Fruit fly (Drosophila melanogaster): ENCODE results near the gene CG31431.

The CG31431 gene

dm6 chr3R:21822562-21822933 is 47.9 kb upstream of the CG31431 start, which contains the start of gene CASK:
TSS of gene CASK (minus strand) at chr3R:21822674.
- no peak for TF ChIP-seq HLH106 (tag; optimal IDR thresholded peaks at IDR 0.05)
- peak; percentile 3 for TF ChIP-seq Hr83 (GFP tag; optimal IDR thresholded peaks at IDR 0.05; ENCODE audit: poor library complexity, severe bottlenecking)
- TF ChIP-seq fru (GFP tag; optimal IDR thresholded peaks at IDR 0.05), result no peak
- peak; percentile 20 for TF ChIP-seq rgr (GFP tag; optimal IDR thresholded peaks at IDR 0.05)
- TF ChIP-seq CrebA (GFP tag; optimal IDR thresholded peaks at IDR 0.05; ENCODE audit: borderline replicate concordance), result no peak
- TF ChIP-seq woc (GFP tag; optimal IDR thresholded peaks at IDR 0.05), result peak; percentile 27
- TF ChIP-seq ey (GFP tag; optimal IDR thresholded peaks at IDR 0.05), result no peak
- no peak for TF ChIP-seq Myc (optimal IDR thresholded peaks at IDR 0.05)
- no peak for TF ChIP-seq dl (GFP tag; optimal IDR thresholded peaks at IDR 0.05; ENCODE audit: insufficient read depth in 1 of 2, partially characterized antibody in 2 of 2)
- no peak for TF ChIP-seq sage (GFP tag; optimal IDR thresholded peaks at IDR 0.05)
- TF ChIP-seq Dfd (GFP tag; optimal IDR thresholded peaks at IDR 0.05), result no peak
- TF ChIP-seq Vsx2 (GFP tag; optimal IDR thresholded peaks at IDR 0.05; ENCODE audit: partially characterized antibody), result no peak
- no peak for TF ChIP-seq Sp1 (GFP tag; optimal IDR thresholded peaks at IDR 0.05)
- TF ChIP-seq brk (GFP tag; optimal IDR thresholded peaks at IDR 0.05), result no peak
- no peak for TF ChIP-seq OdsH (GFP tag; optimal IDR thresholded peaks at IDR 0.05)
- no peak for TF ChIP-seq Dif (GFP tag; optimal IDR thresholded peaks at IDR 0.05; ENCODE audit: partially characterized antibody)
- TF ChIP-seq Jra (GFP tag; optimal IDR thresholded peaks at IDR 0.05), result no peak
- no peak for TF ChIP-seq lola (GFP tag; optimal IDR thresholded peaks at IDR 0.05)
- no peak for TF ChIP-seq CG32264 (GFP tag; optimal IDR thresholded peaks at IDR 0.05)
- TF ChIP-seq Rel (GFP tag; optimal IDR thresholded peaks at IDR 0.05), result no peak
- TF ChIP-seq Rel (tag; optimal IDR thresholded peaks at IDR 0.05), result peak; percentile 8

- TF ChIP-seq woc (GFP tag; optimal IDR thresholded peaks at IDR 0.05), result no peak
- peak; percentile 21 for TF ChIP-seq HLH106 (tag; optimal IDR thresholded peaks at IDR 0.05)
- TF ChIP-seq usp (GFP tag; optimal IDR thresholded peaks at IDR 0.05), result no peak
- TF ChIP-seq Mio (GFP tag; optimal IDR thresholded peaks at IDR 0.05), result no peak
- no peak for TF ChIP-seq fru (GFP tag; optimal IDR thresholded peaks at IDR 0.05)
- TF ChIP-seq sv (GFP tag; optimal IDR thresholded peaks at IDR 0.05), result no peak
- TF ChIP-seq CrebA (GFP tag; optimal IDR thresholded peaks at IDR 0.05; ENCODE audit: borderline replicate concordance), result peak; percentile 33
- no peak for TF ChIP-seq lola (GFP tag; optimal IDR thresholded peaks at IDR 0.05)
- TF ChIP-seq pan (optimal IDR thresholded peaks at IDR 0.05), result no peak
- no peak for TF ChIP-seq GATAd (GFP tag; optimal IDR thresholded peaks at IDR 0.05)
- peak; percentile 37 for TF ChIP-seq CG9705 (GFP tag; optimal IDR thresholded peaks at IDR 0.05)
- TF ChIP-seq rgr (GFP tag; optimal IDR thresholded peaks at IDR 0.05), result no peak
- TF ChIP-seq h (GFP tag; optimal IDR thresholded peaks at IDR 0.05), result peak; percentile 7
- TF ChIP-seq Sp1 (GFP tag; optimal IDR thresholded peaks at IDR 0.05), result peak; percentile 35
- TF ChIP-seq ey (GFP tag; optimal IDR thresholded peaks at IDR 0.05), result no peak
- TF ChIP-seq OdsH (GFP tag; optimal IDR thresholded peaks at IDR 0.05), result peak; percentile 14
- no peak for TF ChIP-seq Hr83 (GFP tag; optimal IDR thresholded peaks at IDR 0.05; ENCODE audit: poor library complexity, severe bottlenecking)
Observed at dm6 chr3R:21823076-21823475, 47.4 kb upstream of the CG31431 start.

dm6 chr3R:21823699-21824406 is 46.6 kb upstream of the CG31431 start:
- TF ChIP-seq Jra (GFP tag; optimal IDR thresholded peaks at IDR 0.05) (no peak), Vsx2 (GFP tag; optimal IDR thresholded peaks at IDR 0.05; ENCODE audit: partially characterized antibody) (no peak), pan (optimal IDR thresholded peaks at IDR 0.05) (no peak), dmrt93B (GFP tag; optimal IDR thresholded peaks at IDR 0.05) (peak; percentile 79), CG32264 (GFP tag; optimal IDR thresholded peaks at IDR 0.05) (no peak), N (GFP tag; optimal IDR thresholded peaks at IDR 0.05) (no peak), foxo (GFP tag; optimal IDR thresholded peaks at IDR 0.05) (peak in 1 of 2 experiments; percentile 67), h (GFP tag; optimal IDR thresholded peaks at IDR 0.05) (peak; percentile 22), Myc (optimal IDR thresholded peaks at IDR 0.05) (no peak), Dfd (GFP tag; optimal IDR thresholded peaks at IDR 0.05) (no peak), Sp1 (GFP tag; optimal IDR thresholded peaks at IDR 0.05) (peak; percentile 58), ey (GFP tag; optimal IDR thresholded peaks at IDR 0.05) (no peak), CG9705 (GFP tag; optimal IDR thresholded peaks at IDR 0.05) (peak; percentile 50), jim (GFP tag; optimal IDR thresholded peaks at IDR 0.05) (no peak), tai (GFP tag; optimal IDR thresholded peaks at IDR 0.05) (no peak), Hr78 (GFP tag; optimal IDR thresholded peaks at IDR 0.05) (no peak), brk (GFP tag; optimal IDR thresholded peaks at IDR 0.05) (no peak), Mio (GFP tag; optimal IDR thresholded peaks at IDR 0.05) (no peak), psq (GFP tag; optimal IDR thresholded peaks at IDR 0.05) (peak; percentile 70), usp (GFP tag; optimal IDR thresholded peaks at IDR 0.05) (no peak), Rel (GFP tag; optimal IDR thresholded peaks at IDR 0.05) (no peak), Rel (tag; optimal IDR thresholded peaks at IDR 0.05) (peak; percentile 17), HLH106 (tag; optimal IDR thresholded peaks at IDR 0.05) (peak; percentile 74), rgr (GFP tag; optimal IDR thresholded peaks at IDR 0.05) (peak; percentile 34), CrebA (GFP tag; optimal IDR thresholded peaks at IDR 0.05; ENCODE audit: borderline replicate concordance) (no peak), br (GFP tag; optimal IDR thresholded peaks at IDR 0.05) (no peak), fru (GFP tag; optimal IDR thresholded peaks at IDR 0.05) (peak; percentile 38), sage (GFP tag; optimal IDR thresholded peaks at IDR 0.05) (no peak), Hr83 (GFP tag; optimal IDR thresholded peaks at IDR 0.05; ENCODE audit: poor library complexity, severe bottlenecking) (no peak), dl (GFP tag; optimal IDR thresholded peaks at IDR 0.05; ENCODE audit: insufficient read depth in 1 of 2, partially characterized antibody in 2 of 2) (no peak), woc (GFP tag; optimal IDR thresholded peaks at IDR 0.05) (no peak), Hnf4 (GFP tag; optimal IDR thresholded peaks at IDR 0.05) (no peak), OdsH (GFP tag; optimal IDR thresholded peaks at IDR 0.05) (peak; percentile 53), sv (GFP tag; optimal IDR thresholded peaks at IDR 0.05) (no peak), lola (GFP tag; optimal IDR thresholded peaks at IDR 0.05) (no peak)
